Fruit fly (Drosophila melanogaster) whole organism, embryonic: Measurements from ENCODE around the gene ppk13.

Source experiments
- CG10209 ChIP-seq: fragments of 200-800 bp; sonication (Bioruptor generic); optimal IDR thresholded peaks from 3 replicates; lab custom pipeline; 2017; ENCODE audit warnings: missing biosample characterization, mild to moderate bottlenecking, missing genetic modification characterization, missing genetic modification reagents
- CG10959 ChIP-seq: fragments of 200-800 bp; sonication (Bioruptor generic); IDR thresholded peaks from 2 replicates; pipeline ENCODE4 v1.3.6; 2022; ENCODE audit warnings: missing biosample characterization, missing genetic modification characterization
- CG11560 ChIP-seq: fragments of 200-800 bp; sonication (Bioruptor generic); IDR thresholded peaks from 3 replicates; pipeline ENCODE4 v1.3.6; 2022; ENCODE audit warnings: missing biosample characterization, missing genetic modification characterization
- CG12104 ChIP-seq: fragments of 200-800 bp; sonication (Bioruptor generic); optimal IDR thresholded peaks from 3 replicates; lab custom pipeline; 2016; ENCODE audit warnings: missing biosample characterization, missing genetic modification characterization
- CG12769 ChIP-seq: fragments of 200-800 bp; sonication (Bioruptor generic); optimal IDR thresholded peaks from 2 replicates; lab custom pipeline; 2019; ENCODE audit warnings: missing biosample characterization, mild to moderate bottlenecking, missing genetic modification characterization, moderate library complexity
- CG13296 ChIP-seq: fragments of 200-800 bp; sonication (Bioruptor generic); optimal IDR thresholded peaks from 3 replicates; lab custom pipeline; 2018; ENCODE audit warnings: missing biosample characterization, mild to moderate bottlenecking, missing genetic modification characterization
- CG14441 ChIP-seq: fragments of 200-800 bp; sonication (Bioruptor generic); IDR thresholded peaks from 2 replicates; pipeline ENCODE4 v1.3.6; 2022; ENCODE audit warnings: missing biosample characterization, missing genetic modification characterization
- CG15514 ChIP-seq: fragments of 200-800 bp; sonication (Bioruptor generic); optimal IDR thresholded peaks from 3 replicates; lab custom pipeline; 2017; ENCODE audit warnings: missing biosample characterization, missing genetic modification characterization, mild to moderate bottlenecking, moderate library complexity, missing genetic modification reagents
- CG17568 ChIP-seq: fragments of 200-800 bp; sonication (Bioruptor generic); optimal IDR thresholded peaks from 2 replicates; lab custom pipeline; 2018; ENCODE audit warnings: missing biosample characterization, mild to moderate bottlenecking, missing genetic modification characterization, moderate library complexity
- CG2199 ChIP-seq: fragments of 200-800 bp; sonication (Bioruptor generic); IDR thresholded peaks from 3 replicates; pipeline ENCODE4 v1.3.6; 2022; ENCODE audit warnings: missing biosample characterization, missing genetic modification characterization
- CG3995 ChIP-seq: fragments of 200-800 bp; sonication (Bioruptor generic); optimal IDR thresholded peaks from 3 replicates; lab custom pipeline; 2016; ENCODE audit warnings: missing biosample characterization, missing genetic modification characterization
- CG4282 ChIP-seq: fragments of 200-800 bp; sonication (Bioruptor generic); optimal IDR thresholded peaks from 2 replicates; lab custom pipeline; 2016; ENCODE audit warnings: missing biosample characterization, missing genetic modification characterization
- CG4424 ChIP-seq: fragments of 200-800 bp; sonication (Bioruptor generic); optimal IDR thresholded peaks from 3 replicates; lab custom pipeline; 2016; ENCODE audit warnings: missing biosample characterization, missing genetic modification characterization
- CG7357 ChIP-seq: fragments of 200-800 bp; sonication (Bioruptor generic); IDR thresholded peaks from 3 replicates; pipeline ENCODE4 v1.3.6; 2022; ENCODE audit warnings: missing biosample characterization, missing genetic modification characterization
- CG8924 ChIP-seq: fragments of 200-800 bp; optimal IDR thresholded peaks from 3 replicates; lab custom pipeline; 2019; ENCODE audit warnings: missing biosample characterization, mild to moderate bottlenecking, missing genetic modification characterization, moderate library complexity
- CHES-1-like ChIP-seq: fragments of 200-800 bp; sonication (Bioruptor generic); optimal IDR thresholded peaks from 2 replicates; lab custom pipeline; 2016; ENCODE audit warnings: missing biosample characterization, missing genetic modification characterization
- Dfd ChIP-seq, 2 experiments: fragments of >200 bp; optimal IDR thresholded peaks; 2 replicates each; lab custom pipeline; 2017; ENCODE audit warnings: missing biosample characterization in 2 of 2, missing genetic modification characterization in 2 of 2
- Dip2 ChIP-seq: fragments of 200-800 bp; sonication (Bioruptor generic); IDR thresholded peaks from 2 replicates; pipeline ENCODE4 v1.3.6; 2022; ENCODE audit warnings: missing biosample characterization, missing genetic modification characterization
- Eip74EF ChIP-seq, 2 experiments: fragments of 200-800 bp in 1 of 2; fragments of >200 bp in 1 of 2; sonication (Bioruptor generic) in 1 of 2; optimal IDR thresholded peaks; 2 replicates each; lab custom pipeline; 2017 to 2019; ENCODE audit warnings: missing biosample characterization in 2 of 2, missing genetic modification characterization in 2 of 2, mild to moderate bottlenecking in 1 of 2, moderate library complexity in 1 of 2
- Gsc ChIP-seq: fragments of 200-800 bp; sonication (Bioruptor generic); IDR thresholded peaks from 2 replicates; pipeline ENCODE4 v1.3.6; 2022; ENCODE audit warnings: missing biosample characterization, missing genetic modification characterization
- H15 ChIP-seq: fragments of 200-800 bp; sonication (Bioruptor generic); IDR thresholded peaks from 3 replicates; pipeline ENCODE4 v1.3.6; 2022; ENCODE audit warnings: missing biosample characterization, missing genetic modification characterization
- HLH4C ChIP-seq: fragments of 200-800 bp; sonication (Bioruptor generic); IDR thresholded peaks from 3 replicates; pipeline ENCODE4 v1.3.6; 2022; ENCODE audit warnings: missing biosample characterization, missing genetic modification characterization; ENCODE audit not compliant: partially characterized antibody
- HLH54F ChIP-seq: fragments of 200-800 bp; sonication (Bioruptor generic); optimal IDR thresholded peaks from 3 replicates; lab custom pipeline; 2016; ENCODE audit warnings: missing biosample characterization, missing genetic modification characterization
- HLHmδ ChIP-seq: fragments of 200-800 bp; sonication (Bioruptor generic); optimal IDR thresholded peaks from 2 replicates; lab custom pipeline; 2018; ENCODE audit warnings: missing biosample characterization, mild to moderate bottlenecking, missing genetic modification characterization, moderate library complexity
- Hr51 ChIP-seq, 2 experiments: fragments of 200-800 bp; sonication (Bioruptor generic); optimal IDR thresholded peaks; 2 replicates in 1 of 2; 3 replicates in 1 of 2; lab custom pipeline; 2016 to 2018; ENCODE audit warnings: missing biosample characterization in 2 of 2, missing genetic modification characterization in 2 of 2, mild to moderate bottlenecking in 1 of 2, moderate library complexity in 1 of 2
- NFAT ChIP-seq: fragments of 200-800 bp; sonication (Bioruptor generic); IDR thresholded peaks from 2 replicates; pipeline ENCODE4 v1.3.6; 2022; ENCODE audit warnings: missing biosample characterization, missing genetic modification characterization
- NK7.1 ChIP-seq: fragments of 200-800 bp; sonication (Bioruptor generic); optimal IDR thresholded peaks from 3 replicates; lab custom pipeline; 2016; ENCODE audit warnings: missing biosample characterization, missing genetic modification characterization
- Oaz ChIP-seq: fragments of 200-800 bp; sonication (Bioruptor generic); IDR thresholded peaks from 2 replicates; pipeline ENCODE4 v1.3.6; 2022; ENCODE audit warnings: missing biosample characterization, missing genetic modification characterization
- Rfx ChIP-seq: fragments of 200-800 bp; sonication (Bioruptor generic); IDR thresholded peaks from 2 replicates; pipeline ENCODE4 v1.3.6; 2022; ENCODE audit warnings: missing biosample characterization, missing genetic modification characterization
- Sry-β ChIP-seq: fragments of 200-800 bp; sonication (Bioruptor generic); optimal IDR thresholded peaks from 2 replicates; lab custom pipeline; 2018; ENCODE audit warnings: missing biosample characterization, mild to moderate bottlenecking, missing genetic modification characterization, moderate library complexity
- Usf ChIP-seq: fragments of 200-800 bp; sonication (Bioruptor generic); optimal IDR thresholded peaks from 2 replicates; lab custom pipeline; 2017; ENCODE audit warnings: missing genotype, missing biosample characterization, missing genetic modification characterization
- YL-1 ChIP-seq: fragments of 200-800 bp; sonication (Bioruptor generic); optimal IDR thresholded peaks from 3 replicates; lab custom pipeline; 2017; ENCODE audit warnings: missing biosample characterization, mild to moderate bottlenecking, missing genetic modification characterization
- aop ChIP-seq: fragments of 200-800 bp; sonication (Bioruptor generic); IDR thresholded peaks from 2 replicates; pipeline ENCODE4 v1.3.6; 2022; ENCODE audit warnings: missing biosample characterization, missing genetic modification characterization
- ara ChIP-seq: fragments of 200-800 bp; sonication (Bioruptor generic); IDR thresholded peaks from 2 replicates; pipeline ENCODE4 v1.3.6; 2022; ENCODE audit warnings: missing biosample characterization, missing genetic modification characterization
- br ChIP-seq: fragments of >200 bp; optimal IDR thresholded peaks from 2 replicates; lab custom pipeline; 2017
- cad ChIP-seq: fragments of >200 bp; optimal IDR thresholded peaks from 2 replicates; lab custom pipeline; 2017; ENCODE audit warnings: missing biosample characterization, missing genetic modification characterization
- ci ChIP-seq: fragments of 200-800 bp; sonication (Bioruptor generic); IDR thresholded peaks from 3 replicates; pipeline ENCODE4 v1.3.6; 2022; ENCODE audit warnings: missing biosample characterization, missing genetic modification characterization
- gcm ChIP-seq: fragments of 200-800 bp; sonication (Bioruptor generic); optimal IDR thresholded peaks from 2 replicates; lab custom pipeline; 2019; ENCODE audit warnings: missing biosample characterization, mild to moderate bottlenecking, missing genetic modification characterization, moderate library complexity
- gcm2 ChIP-seq: fragments of 200-800 bp; sonication (Bioruptor generic); optimal IDR thresholded peaks from 2 replicates; lab custom pipeline; 2016; ENCODE audit warnings: missing biosample characterization, missing genetic modification characterization
- gfzf ChIP-seq: fragments of 200-800 bp; sonication (Bioruptor generic); optimal IDR thresholded peaks from 2 replicates; lab custom pipeline; 2016; ENCODE audit warnings: missing biosample characterization, mild to moderate bottlenecking, missing genetic modification characterization, moderate library complexity
- gsb ChIP-seq: fragments of 200-800 bp; sonication (Bioruptor generic); IDR thresholded peaks from 2 replicates; pipeline ENCODE4 v1.3.6; 2022; ENCODE audit warnings: missing biosample characterization, missing genetic modification characterization
- gt ChIP-seq: fragments of 200-800 bp; sonication (Bioruptor generic); IDR thresholded peaks from 2 replicates; pipeline ENCODE4 v1.3.6; 2022; ENCODE audit warnings: missing biosample characterization, missing genetic modification characterization
- klu ChIP-seq: fragments of 200-800 bp; sonication (Bioruptor generic); IDR thresholded peaks from 2 replicates; pipeline ENCODE4 v1.3.6; 2022; ENCODE audit warnings: missing biosample characterization, missing genetic modification characterization
- pzg ChIP-seq: fragments of 200-800 bp; sonication (Bioruptor generic); optimal IDR thresholded peaks from 3 replicates; lab custom pipeline; 2018; ENCODE audit warnings: missing biosample characterization, mild to moderate bottlenecking, missing genetic modification characterization, moderate library complexity
- repo ChIP-seq: fragments of 200-800 bp; sonication (Bioruptor generic); optimal IDR thresholded peaks from 2 replicates; lab custom pipeline; 2016; ENCODE audit warnings: missing biosample characterization, missing genetic modification characterization
- rib ChIP-seq: fragments of 200-800 bp; sonication (Bioruptor generic); IDR thresholded peaks from 2 replicates; pipeline ENCODE4 v1.3.6; 2022; ENCODE audit warnings: missing biosample characterization, missing genetic modification characterization
- row ChIP-seq: fragments of 200-800 bp; sonication (Bioruptor generic); IDR thresholded peaks from 3 replicates; pipeline ENCODE4 v1.3.6; 2022; ENCODE audit warnings: missing biosample characterization, missing genetic modification characterization
- scrt ChIP-seq: fragments of 200-800 bp; sonication (Bioruptor generic); optimal IDR thresholded peaks from 2 replicates; lab custom pipeline; 2018; ENCODE audit warnings: missing biosample characterization, mild to moderate bottlenecking, missing genetic modification characterization, moderate library complexity
- tna ChIP-seq: fragments of 200-800 bp; sonication (Bioruptor generic); IDR thresholded peaks from 2 replicates; pipeline ENCODE4 v1.3.6; 2022; ENCODE audit warnings: missing biosample characterization, missing genetic modification characterization; ENCODE audit not compliant: partially characterized antibody
- vnd ChIP-seq: fragments of 200-800 bp; sonication (Bioruptor generic); IDR thresholded peaks from 3 replicates; pipeline ENCODE4 v1.3.6; 2022; ENCODE audit warnings: missing biosample characterization, missing genetic modification characterization; ENCODE audit not compliant: partially characterized antibody
- zfh2 ChIP-seq: fragments of 200-800 bp; sonication (Bioruptor generic); optimal IDR thresholded peaks from 2 replicates; lab custom pipeline; 2016; ENCODE audit warnings: missing biosample characterization, missing genetic modification characterization

ppk13 gene

DNA sequence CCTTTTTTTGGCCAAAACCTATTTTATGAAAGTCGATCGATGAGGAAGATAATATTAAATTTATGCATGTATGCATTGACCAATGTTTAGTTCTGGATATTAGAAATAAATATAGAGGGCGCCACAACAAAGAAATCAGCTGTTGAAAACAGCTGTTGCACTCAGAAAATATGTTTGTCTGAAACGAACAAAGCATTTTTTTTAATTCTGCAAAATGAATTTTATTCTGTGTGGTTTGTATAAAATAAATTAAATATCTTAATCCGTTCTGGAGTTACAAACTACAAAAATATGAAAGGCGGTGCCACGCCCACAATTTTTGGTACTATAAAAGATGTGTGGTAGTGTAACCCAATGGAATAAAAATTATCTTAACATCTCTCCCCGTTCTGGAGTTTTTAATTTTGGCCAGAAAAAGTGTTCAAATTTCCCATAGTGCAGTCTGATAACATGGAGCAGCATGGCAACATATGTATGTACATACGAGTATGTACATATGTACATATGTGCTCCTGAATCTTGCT lies 20.3 kb upstream of the ppk13 start (continued):
- TF ChIP-seq Usf (GFP tag; lab: Kevin White, UChicago) (peak; percentile 26), gcm (GFP tag; lab: Kevin White, UChicago) (peak; percentile 69), Sry-β (peak; percentile 23), zfh2 (peak; percentile 6), CG4282 (GFP tag; lab: Kevin White, UChicago) (no peak), CG10209 (peak; percentile 61), CG8924 (tag; lab: Kevin White, UChicago) (peak; percentile 61), HLH4C (no peak), gt (GFP tag; lab: Robert Waterston, UW) (no peak), scrt (GFP tag; lab: Kevin White, UChicago) (peak; percentile 12), CG17568 (GFP tag; lab: Kevin White, UChicago) (peak; percentile 9), vnd (GFP tag; lab: Robert Waterston, UW) (no peak), CG13296 (GFP tag; lab: Kevin White, UChicago) (peak; percentile 6), HLH54F (GFP tag; lab: Kevin White, UChicago) (peak; percentile 5), gcm2 (GFP tag; lab: Kevin White, UChicago) (no peak), CG12104 (peak; percentile 66), CG4424 (peak; percentile 40), Rfx (GFP tag; lab: Robert Waterston, UW) (no peak; the same call in 1 of the 2 replicates), CG2199 (GFP tag; lab: Robert Waterston, UW) (no peak; the same call in 2 of the 3 replicates), CHES-1-like (GFP tag; lab: Kevin White, UChicago) (peak; percentile 38), CG10959 (GFP tag; lab: Robert Waterston, UW) (peak; percentile 58), CG11560 (no peak), rib (GFP tag; lab: Robert Waterston, UW) (no peak), repo (GFP tag; lab: Kevin White, UChicago) (no peak), Oaz (no peak), tna (GFP tag; lab: Robert Waterston, UW) (no peak), CG12769 (tag; lab: Kevin White, UChicago) (no peak), aop (GFP tag; lab: Robert Waterston, UW) (no peak), Dfd (GFP tag; optimal IDR thresholded peaks at IDR 0.05; lab: Kevin White, UChicago) (no peak), gfzf (no peak), pzg (no peak), HLHmδ (GFP tag; lab: Kevin White, UChicago) (no peak), row (GFP tag; lab: Robert Waterston, UW) (peak; percentile 73), CG3995 (GFP tag; lab: Kevin White, UChicago) (no peak), CG15514 (GFP tag; lab: Kevin White, UChicago) (peak; percentile 37), ara (GFP tag; lab: Robert Waterston, UW) (peak; percentile 64; the same call in 1 of the 2 replicates), CG7357 (no peak), CG14441 (GFP tag; lab: Robert Waterston, UW) (0 out of 2 replicates have a peak, but pooled peaks have one; percentile 37), Hr51 (GFP tag; optimal IDR thresholded peaks at IDR 0.05; lab: Kevin White, UChicago) (peak; percentile 33 to 74), Dip2 (no peak), H15 (GFP tag; lab: Robert Waterston, UW) (no peak), Gsc (no peak), NK7.1 (GFP tag; lab: Kevin White, UChicago) (no peak), Eip74EF (GFP tag; optimal IDR thresholded peaks at IDR 0.05; lab: Kevin White, UChicago) (peak in 1 of 2 experiments; percentile 73), YL-1 (GFP tag; lab: Kevin White, UChicago) (no peak), cad (GFP tag; lab: Kevin White, UChicago) (no peak), klu (no peak), br (no peak), gsb (GFP tag; lab: Robert Waterston, UW) (no peak), ci (GFP tag; lab: Robert Waterston, UW) (no peak; the same call in 2 of the 3 replicates), NFAT (GFP tag; lab: Robert Waterston, UW) (no peak)
